Worm (Caenorhabditis elegans): ENCODE data around the gene Y19D2B.1.

- TF ChIP-seq cog-1 (tag; optimal IDR thresholded peaks at IDR 0.05), result no peak
- no peak for TF ChIP-seq ref-1 (GFP tag; conservative IDR thresholded peaks at IDR 0.05)
- TF ChIP-seq flt-1 (GFP tag; IDR thresholded peaks at IDR 0.05), result no peak
- no peak for TF ChIP-seq tab-1 (GFP tag; IDR thresholded peaks at IDR 0.05)
Measured at ce11 chrII:10917174-10917573, 5.6 kb downstream of the Y19D2B.1 start, which contains the start of gene F44F4.10.

Data from whole organism, midembryonic.